Worm (Caenorhabditis elegans): ENCODE data around the gene W02D7.8.

ce11 chrV:8269878-8270277 lies 36.4 kb downstream of the W02D7.8 start:
- no peak for TF ChIP-seq flt-1 (GFP tag; IDR thresholded peaks at IDR 0.05)
- TF ChIP-seq klf-2 (GFP tag; conservative IDR thresholded peaks at IDR 0.05): no peak

Measured in whole organism, midembryonic.